Worm (Caenorhabditis elegans): ENCODE results near the gene irld-23.

- TF ChIP-seq nhr-12 (tag; optimal IDR thresholded peaks at IDR 0.05) (no peak), ztf-11 (tag; optimal IDR thresholded peaks at IDR 0.05) (no peak), elt-3 (tag; optimal IDR thresholded peaks at IDR 0.05) (no peak), ces-1 (GFP tag; optimal IDR thresholded peaks at IDR 0.05) (no peak), bed-3 (GFP tag; optimal IDR thresholded peaks at IDR 0.05) (no peak), pha-4 (tag; optimal IDR thresholded peaks at IDR 0.05) (no peak), lin-13 (tag; optimal IDR thresholded peaks at IDR 0.05) (no peak), sptf-1 (tag; optimal IDR thresholded peaks at IDR 0.05) (no peak), cnd-1 (tag; optimal IDR thresholded peaks at IDR 0.05) (no peak), nhr-237 (tag; optimal IDR thresholded peaks at IDR 0.05) (no peak), drap-1 (GFP tag; optimal IDR thresholded peaks at IDR 0.05) (no peak), nhr-76 (tag; optimal IDR thresholded peaks at IDR 0.05) (no peak)
These were observed 27.2 kb upstream of the irld-23 start, which contains the start of gene lido-4 for ce11 chrX:17107670-17108069.
